Worm (Caenorhabditis elegans) whole organism, L3 larva: ENCODE results near the gene R02D5.8.
A peak's percentile ranks its signal among the peaks of the same experiment; 100 is the strongest.

Experiments
- ZK546.5 ChIP-seq: sonication (generic microtip); optimal IDR thresholded peaks from 2 replicates; lab custom pipeline; 2017; ENCODE audit warnings: missing biosample characterization, missing genetic modification characterization
- aly-2 ChIP-seq: fragments of 150-350 bp; optimal IDR thresholded peaks from 2 replicates; lab custom pipeline; 2014; ENCODE audit warnings: missing biosample characterization, missing genetic modification characterization
- ama-1 ChIP-seq: fragments of 150-350 bp; optimal IDR thresholded peaks from 2 replicates; lab custom pipeline; 2018
- ceh-28 ChIP-seq: fragments of 150-350 bp; optimal IDR thresholded peaks from 2 replicates; lab custom pipeline; 2014; ENCODE audit warnings: missing biosample characterization, missing genetic modification reagents, missing genetic modification characterization
- elt-1 ChIP-seq: fragments of 150-350 bp; optimal IDR thresholded peaks from 2 replicates; lab custom pipeline; 2014; ENCODE audit warnings: missing biosample characterization, missing genetic modification characterization
- elt-2 ChIP-seq: sonication (generic microtip); optimal IDR thresholded peaks from 2 replicates; lab custom pipeline; 2016; ENCODE audit warnings: missing genetic modification reagents, mild to moderate bottlenecking, missing genetic modification characterization, missing compliant biosample characterization
- elt-3 ChIP-seq, 3 experiments: fragments of 150-350 bp in 1 of 3; sonication (generic microtip) in 2 of 3; optimal IDR thresholded peaks; 2 replicates in 2 of 3; 4 replicates in 1 of 3; lab custom pipeline; 2014 to 2017; ENCODE audit warnings: missing biosample characterization in 3 of 3, missing genetic modification characterization in 3 of 3
- fkh-10 ChIP-seq: sonication (generic microtip); optimal IDR thresholded peaks from 2 replicates; lab custom pipeline; 2017; ENCODE audit warnings: missing biosample characterization, missing genetic modification reagents, missing genetic modification characterization
- fkh-2 ChIP-seq: fragments of 150-350 bp; optimal IDR thresholded peaks from 2 replicates; lab custom pipeline; 2014; ENCODE audit warnings: missing biosample characterization, missing genetic modification reagents, missing genetic modification characterization
- fos-1 ChIP-seq: fragments of 150-350 bp; optimal IDR thresholded peaks from 2 replicates; lab custom pipeline; 2014; ENCODE audit warnings: missing biosample characterization, missing genetic modification characterization
- jun-1 ChIP-seq: fragments of 150-350 bp; optimal IDR thresholded peaks from 2 replicates; lab custom pipeline; 2014; ENCODE audit warnings: missing biosample characterization, missing genetic modification reagents, missing genetic modification characterization
- lin-15B ChIP-seq: fragments of 150-350 bp; optimal IDR thresholded peaks from 2 replicates; lab custom pipeline; 2014; ENCODE audit warnings: missing biosample characterization, missing genetic modification characterization
- lin-39 ChIP-seq: fragments of 150-350 bp; optimal IDR thresholded peaks from 2 replicates; lab custom pipeline; 2018; ENCODE audit warnings: missing biosample characterization, missing genetic modification reagents, missing genetic modification characterization
- nfya-1 ChIP-seq: sonication (generic microtip); optimal IDR thresholded peaks from 2 replicates; lab custom pipeline; 2017; ENCODE audit warnings: missing genetic modification characterization, mild to moderate bottlenecking, missing compliant biosample characterization, antibody characterized with exemption, moderate library complexity; ENCODE audit not compliant: insufficient read depth
- nhr-12 ChIP-seq: fragments of 150-350 bp; optimal IDR thresholded peaks from 2 replicates; lab custom pipeline; 2014; ENCODE audit warnings: missing biosample characterization, missing genetic modification characterization
- nhr-23 ChIP-seq: fragments of 150-350 bp; optimal IDR thresholded peaks from 2 replicates; lab custom pipeline; 2014; ENCODE audit warnings: missing biosample characterization, missing genetic modification reagents, missing genetic modification characterization
- nhr-237 ChIP-seq: fragments of 150-350 bp; optimal IDR thresholded peaks from 2 replicates; lab custom pipeline; 2014; ENCODE audit warnings: missing biosample characterization, missing genetic modification characterization
- nhr-25 ChIP-seq: sonication (generic microtip); optimal IDR thresholded peaks from 2 replicates; lab custom pipeline; 2017; ENCODE audit warnings: missing biosample characterization, missing genetic modification characterization
- nhr-28 ChIP-seq: fragments of 150-350 bp; optimal IDR thresholded peaks from 2 replicates; lab custom pipeline; 2014; ENCODE audit warnings: missing biosample characterization, missing genetic modification characterization
- nhr-76 ChIP-seq: fragments of 150-350 bp; sonication (generic microtip); optimal IDR thresholded peaks from 5 replicates; lab custom pipeline; 2014; ENCODE audit warnings: missing biosample characterization, missing genetic modification characterization
- nhr-77 ChIP-seq: fragments of 150-350 bp; optimal IDR thresholded peaks from 2 replicates; lab custom pipeline; 2014; ENCODE audit warnings: missing biosample characterization, missing genetic modification characterization
- pha-4 ChIP-seq: fragments of 150-350 bp; optimal IDR thresholded peaks from 2 replicates; lab custom pipeline; 2014; ENCODE audit warnings: missing biosample characterization, missing genetic modification reagents, missing genetic modification characterization
- pqm-1 ChIP-seq: fragments of 150-350 bp; optimal IDR thresholded peaks from 2 replicates; lab custom pipeline; 2017; ENCODE audit warnings: missing biosample characterization, missing genetic modification characterization, inconsistent platforms
- sea-2 ChIP-seq: fragments of 150-350 bp; sonication (generic microtip); optimal IDR thresholded peaks from 4 replicates; lab custom pipeline; 2014; ENCODE audit warnings: missing biosample characterization, missing genetic modification reagents, missing genetic modification characterization
- tbx-2 ChIP-seq: sonication (generic microtip); optimal IDR thresholded peaks from 2 replicates; lab custom pipeline; 2016; ENCODE audit warnings: mild to moderate bottlenecking, missing genetic modification characterization, missing compliant biosample characterization
- unc-39 ChIP-seq: sonication (generic microtip); optimal IDR thresholded peaks from 4 replicates; lab custom pipeline; 2017; ENCODE audit warnings: missing biosample characterization, missing genetic modification characterization
- ztf-11 ChIP-seq: fragments of 150-350 bp; optimal IDR thresholded peaks from 2 replicates; lab custom pipeline; 2014; ENCODE audit warnings: missing biosample characterization, missing genetic modification characterization
- ztf-4 ChIP-seq: fragments of 150-350 bp; optimal IDR thresholded peaks from 2 replicates; lab custom pipeline; 2014; ENCODE audit warnings: missing biosample characterization, missing genetic modification characterization

The R02D5.8 gene

ce11 chrV:14504774-14505173, 14.4 kb downstream of the R02D5.8 start:
- TF ChIP-seq nhr-12 (tag; lab: Kevin White, UChicago): no peak
- TF ChIP-seq elt-2 (tag; lab: Kevin White, UChicago): peak; percentile 2

ce11 chrV:14504120-14504519, 15.0 kb downstream of the R02D5.8 start:
- TF ChIP-seq pqm-1 (tag; lab: Kevin White, UChicago): no peak

ce11 chrV:14503065-14503464, 16.1 kb downstream of the R02D5.8 start:
- peak; percentile 37 for TF ChIP-seq nfya-1 (tag; lab: Kevin White, UChicago)
- peak; percentile 36 for TF ChIP-seq pha-4 (tag; lab: Kevin White, UChicago)
- TF ChIP-seq jun-1 (tag; lab: Kevin White, UChicago): peak; percentile 43
- TF ChIP-seq pqm-1 (tag; lab: Kevin White, UChicago): peak; percentile 81
- TF ChIP-seq elt-3 (tag; optimal IDR thresholded peaks at IDR 0.05; lab: Kevin White, UChicago): no peak
- TF ChIP-seq elt-2 (tag; lab: Kevin White, UChicago): peak; percentile 86
- no peak for TF ChIP-seq lin-15B (tag; lab: Kevin White, UChicago)
- TF ChIP-seq nhr-237 (tag; lab: Kevin White, UChicago): no peak

- TF ChIP-seq ztf-4 (no peak), pha-4 (tag; lab: Kevin White, UChicago) (peak; percentile 53), lin-39 (no peak), fkh-10 (no peak), nhr-28 (tag; lab: Kevin White, UChicago) (no peak), sea-2 (no peak)
- TF ChIP-seq, all 47 proteins: peak for 1
These were observed 18.0 kb downstream of the R02D5.8 start, which contains the start of gene R02D5.24 for ce11 chrV:14501136-14501535. Gene R02D5.24 (plus strand): TSS chrV:14501340.

ce11 chrV:14500554-14500953, 18.6 kb downstream of the R02D5.8 start:
- TF ChIP-seq nhr-237 (tag; lab: Kevin White, UChicago) (no peak), nhr-77 (tag; lab: Kevin White, UChicago) (no peak), nhr-12 (tag; lab: Kevin White, UChicago) (no peak), aly-2 (tag; lab: Kevin White, UChicago) (no peak), elt-1 (tag; lab: Kevin White, UChicago) (no peak), ZK546.5 (tag; lab: Kevin White, UChicago) (no peak), nhr-76 (tag; lab: Kevin White, UChicago) (no peak), lin-15B (tag; lab: Kevin White, UChicago) (no peak), nhr-28 (tag; lab: Kevin White, UChicago) (no peak), tbx-2 (tag; lab: Kevin White, UChicago) (no peak), fos-1 (no peak), fkh-2 (tag; lab: Kevin White, UChicago) (no peak), ceh-28 (tag; lab: Kevin White, UChicago) (no peak)

ce11 chrV:14499074-14499864, 19.9 kb downstream of the R02D5.8 start:
- TF ChIP-seq nhr-25 (tag; lab: Kevin White, UChicago): peak; percentile 21
- TF ChIP-seq fkh-2 (tag; lab: Kevin White, UChicago): no peak
- TF ChIP-seq pha-4 (tag; lab: Kevin White, UChicago): peak; percentile 59
- no peak for TF ChIP-seq ztf-11 (tag; lab: Kevin White, UChicago)
- TF ChIP-seq nhr-23 (tag; lab: Kevin White, UChicago): peak; percentile 16
- peak; percentile 15 for TF ChIP-seq ama-1 (lab: Kevin White, UChicago)

- TF ChIP-seq ztf-11 (tag; lab: Kevin White, UChicago): no peak
- no peak for TF ChIP-seq nhr-237 (tag; lab: Kevin White, UChicago)
- TF ChIP-seq ztf-4: no peak
- no peak for TF ChIP-seq unc-39 (tag; lab: Kevin White, UChicago)
- TF ChIP-seq, all 47 proteins: peak for 0
These were observed 21.0 kb downstream of the R02D5.8 start for ce11 chrV:14498204-14498603.
